Fruit fly (Drosophila melanogaster) whole organism: ENCODE results near the gene Irc.

Experiments
- CG8478 ChIP-seq: fragments of >200 bp; optimal IDR thresholded peaks from 2 replicates; lab custom pipeline; 2018; ENCODE audit warnings: inconsistent platforms
- Dll ChIP-seq: fragments of >200 bp; optimal IDR thresholded peaks from 2 replicates; lab custom pipeline; 2017
- EcR ChIP-seq, 2 experiments: fragments of >200 bp; optimal IDR thresholded peaks; 2 replicates each; lab custom pipeline; 2017; ENCODE audit warnings: missing biosample characterization in 2 of 2, missing genetic modification characterization in 2 of 2, missing genetic modification reagents in 2 of 2
- pan ChIP-seq: fragments of >200 bp; optimal IDR thresholded peaks from 2 replicates; lab custom pipeline; 2017
- psq ChIP-seq: fragments of >200 bp; optimal IDR thresholded peaks from 2 replicates; lab custom pipeline; 2017
- usp ChIP-seq: fragments of >200 bp; optimal IDR thresholded peaks from 2 replicates; lab custom pipeline; 2017; ENCODE audit warnings: missing biosample characterization, missing genetic modification characterization, mixed read lengths

- TF ChIP-seq CG8478 (lab: Kevin White, UChicago): peak; percentile 77
- no peak for TF ChIP-seq usp (GFP tag; lab: Kevin White, UChicago)
- TF ChIP-seq psq (lab: Kevin White, UChicago): no peak
- TF ChIP-seq Dll: peak; percentile 97
- TF ChIP-seq pan (lab: Kevin White, UChicago): peak; percentile 51
- TF ChIP-seq EcR (GFP tag; optimal IDR thresholded peaks at IDR 0.05; lab: Kevin White, UChicago): no peak
Measured at dm6 chr3R:17056183-17056904, 53.7 kb downstream of the Irc start.
